Worm (Caenorhabditis elegans) whole organism, L2 larva: ENCODE results near the gene E04D5.5.

Source experiments
- R02D3.7 ChIP-seq: fragments of 150-350 bp; optimal IDR thresholded peaks from 2 replicates; lab custom pipeline; 2014; ENCODE audit warnings: missing biosample characterization, missing genetic modification characterization
- ZK546.5 ChIP-seq: sonication (generic microtip); optimal IDR thresholded peaks from 2 replicates; lab custom pipeline; 2017; ENCODE audit warnings: missing biosample characterization, missing genetic modification characterization
- ama-1 ChIP-seq: fragments of 150-350 bp; optimal IDR thresholded peaks from 2 replicates; lab custom pipeline; 2018; ENCODE audit warnings: inconsistent platforms
- blmp-1 ChIP-seq: sonication (generic microtip); optimal IDR thresholded peaks from 2 replicates; lab custom pipeline; 2017; ENCODE audit warnings: missing genetic modification characterization, mild to moderate bottlenecking, missing compliant biosample characterization, antibody characterized with exemption, moderate library complexity; ENCODE audit not compliant: insufficient read depth
- egl-27 ChIP-seq: sonication (generic microtip); optimal IDR thresholded peaks from 3 replicates; lab custom pipeline; 2017; ENCODE audit warnings: missing biosample characterization, missing genetic modification reagents, missing genetic modification characterization
- lin-11 ChIP-seq: fragments of 150-350 bp; sonication (generic microtip); optimal IDR thresholded peaks from 2 replicates; lab custom pipeline; 2014; ENCODE audit warnings: missing biosample characterization, missing genetic modification characterization, inconsistent platforms, mixed read lengths
- lin-13 ChIP-seq: fragments of 150-350 bp; optimal IDR thresholded peaks from 2 replicates; lab custom pipeline; 2014; ENCODE audit warnings: missing biosample characterization, missing genetic modification reagents, missing genetic modification characterization
- lin-39 ChIP-seq: fragments of 150-350 bp; optimal IDR thresholded peaks from 2 replicates; lab custom pipeline; 2014; ENCODE audit warnings: missing biosample characterization, missing genetic modification reagents, missing genetic modification characterization
- mbf-1 ChIP-seq: sonication (generic microtip); optimal IDR thresholded peaks from 2 replicates; lab custom pipeline; 2017; ENCODE audit warnings: missing biosample characterization, missing genetic modification characterization
- nhr-6 ChIP-seq: fragments of 150-350 bp; optimal IDR thresholded peaks from 2 replicates; lab custom pipeline; 2014; ENCODE audit warnings: missing biosample characterization, missing genetic modification characterization

- TF ChIP-seq mbf-1 (no peak), lin-39 (tag; lab: Kevin White, UChicago) (no peak), R02D3.7 (no peak), egl-27 (tag; lab: Kevin White, UChicago) (no peak), blmp-1 (no peak), lin-13 (GFP tag; lab: Kevin White, UChicago) (no peak), ama-1 (lab: Kevin White, UChicago) (no peak), lin-11 (tag; lab: Kevin White, UChicago) (no peak), nhr-6 (tag; lab: Kevin White, UChicago) (no peak), ZK546.5 (tag; lab: Kevin White, UChicago) (no peak)
Measured at ce11 chrII:10367202-10367601, 43.9 kb upstream of the E04D5.5 start, which contains the start of gene ceh-57.
